Fruit fly (Drosophila melanogaster) whole organism, pupa: Measurements from ENCODE around the gene CG42579.
A peak's percentile ranks its signal among the peaks of the same experiment; 100 is the strongest.

Experiments used
- CG12605 ChIP-seq: fragments of 200-800 bp; sonication (Bioruptor generic); IDR thresholded peaks from 2 replicates; pipeline ENCODE4 v1.3.6; 2022; ENCODE audit warnings: missing biosample characterization, missing genetic modification characterization
- CG14655 ChIP-seq: fragments of 200-800 bp; sonication (Bioruptor generic); optimal IDR thresholded peaks from 3 replicates; lab custom pipeline; 2017; ENCODE audit warnings: mild to moderate bottlenecking, missing biosample characterization, missing genetic modification reagents, missing genetic modification characterization
- CG32121 ChIP-seq: fragments of 200-800 bp; sonication (Bioruptor generic); IDR thresholded peaks from 2 replicates; pipeline ENCODE4 v1.3.6; 2022; ENCODE audit warnings: missing biosample characterization, missing genetic modification characterization
- CG34367 ChIP-seq: fragments of 200-800 bp; sonication (Bioruptor generic); optimal IDR thresholded peaks from 2 replicates; lab custom pipeline; 2018; ENCODE audit warnings: missing biosample characterization, mild to moderate bottlenecking, missing genetic modification characterization
- CG8159 ChIP-seq: fragments of 200-800 bp; sonication (Bioruptor generic); optimal IDR thresholded peaks from 3 replicates; lab custom pipeline; 2018; ENCODE audit warnings: missing biosample characterization, mild to moderate bottlenecking, missing genetic modification characterization, moderate library complexity
- CG8301 ChIP-seq: fragments of 200-800 bp; sonication (Bioruptor generic); optimal IDR thresholded peaks from 2 replicates; lab custom pipeline; 2018; ENCODE audit warnings: missing biosample characterization, mild to moderate bottlenecking, missing genetic modification characterization
- CG9948 ChIP-seq: fragments of 200-800 bp; sonication (Bioruptor generic); optimal IDR thresholded peaks from 2 replicates; lab custom pipeline; 2018; ENCODE audit warnings: missing biosample characterization, mild to moderate bottlenecking, missing genetic modification characterization, moderate library complexity
- D1 ChIP-seq: fragments of 200-800 bp; sonication (Bioruptor generic); optimal IDR thresholded peaks from 2 replicates; lab custom pipeline; 2018; ENCODE audit warnings: missing biosample characterization, mild to moderate bottlenecking, missing genetic modification characterization, moderate library complexity
- EcR ChIP-seq: fragments of 200-800 bp; sonication (Bioruptor generic); optimal IDR thresholded peaks from 3 replicates; lab custom pipeline; 2019; ENCODE audit warnings: missing biosample characterization, missing genetic modification characterization, mild to moderate bottlenecking, moderate library complexity, missing genetic modification reagents
- Pif1A ChIP-seq: fragments of 200-800 bp; sonication (Bioruptor generic); optimal IDR thresholded peaks from 3 replicates; lab custom pipeline; 2016; ENCODE audit warnings: missing biosample characterization, missing genetic modification characterization
- Pif1B ChIP-seq: fragments of 200-800 bp; sonication (Bioruptor generic); optimal IDR thresholded peaks from 3 replicates; lab custom pipeline; 2016; ENCODE audit warnings: missing biosample characterization, missing genetic modification characterization
- Snoo ChIP-seq: fragments of 200-800 bp; sonication (Bioruptor generic); optimal IDR thresholded peaks from 3 replicates; lab custom pipeline; 2017; ENCODE audit warnings: missing biosample characterization, mild to moderate bottlenecking, missing genetic modification characterization, inconsistent platforms
- gl ChIP-seq: fragments of 200-800 bp; sonication (Bioruptor generic); optimal IDR thresholded peaks from 2 replicates; lab custom pipeline; 2018; ENCODE audit warnings: missing biosample characterization, mild to moderate bottlenecking, missing genetic modification characterization

dm6 chrX:20495767-20496656, 31.4 kb upstream of the CG42579 start:
- no peak for TF ChIP-seq gl (tag; lab: Kevin White, UChicago)
- no peak for TF ChIP-seq D1
- TF ChIP-seq CG8301 (tag; lab: Kevin White, UChicago), result peak; percentile 42
- TF ChIP-seq EcR (GFP tag; lab: Kevin White, UChicago), result no peak
- TF ChIP-seq CG8159 (tag; lab: Kevin White, UChicago), result peak; percentile 39
- TF ChIP-seq CG34367, result no peak
- peak; percentile 12 for TF ChIP-seq Snoo (tag; lab: Kevin White, UChicago)
- peak; percentile 29 for TF ChIP-seq Pif1B (GFP tag; lab: Kevin White, UChicago)
- peak; percentile 49 for TF ChIP-seq CG14655
- peak; percentile 60 for TF ChIP-seq CG32121
- peak; percentile 34 for TF ChIP-seq CG9948 (tag; lab: Kevin White, UChicago)
- TF ChIP-seq CG12605 (GFP tag; lab: Robert Waterston, UW), result no peak
- TF ChIP-seq Pif1A (GFP tag; lab: Kevin White, UChicago), result peak; percentile 63
